Fruit fly (Drosophila melanogaster): Measurements from ENCODE around the gene CG10472.
A peak's percentile ranks its signal among the peaks of the same experiment; 100 is the strongest.

Gene CG10472

dm6 chr3L:6071454-6072189 is 8.9 kb upstream of the CG10472 start, which contains the start of gene CG6602 (continued):
- TF ChIP-seq dm (GFP tag; optimal IDR thresholded peaks at IDR 0.05) (peak; percentile 18), CG16863 (GFP tag; optimal IDR thresholded peaks at IDR 0.05) (no peak), CG8478 (optimal IDR thresholded peaks at IDR 0.05) (no peak), CG11723 (GFP tag; optimal IDR thresholded peaks at IDR 0.05) (peak; percentile 42), abd-A (tag; optimal IDR thresholded peaks at IDR 0.05) (no peak), CG9215 (GFP tag; IDR thresholded peaks at IDR 0.05) (0 out of 2 replicates have a peak, but pooled peaks have one; percentile 25), ATbp (GFP tag; optimal IDR thresholded peaks at IDR 0.05) (peak; percentile 69), CG18764 (GFP tag; optimal IDR thresholded peaks at IDR 0.05) (peak; percentile 71), CG13424 (tag; optimal IDR thresholded peaks at IDR 0.05) (peak; percentile 16), CG10209 (GFP tag; optimal IDR thresholded peaks at IDR 0.05) (peak; percentile 73), gro (GFP tag; optimal IDR thresholded peaks at IDR 0.05) (peak; percentile 37), Bteb2 (GFP tag; optimal IDR thresholded peaks at IDR 0.05) (peak; percentile 5), nau (GFP tag; optimal IDR thresholded peaks at IDR 0.05) (no peak), CG8388 (GFP tag; optimal IDR thresholded peaks at IDR 0.05) (peak; percentile 32), cwo (GFP tag; optimal IDR thresholded peaks at IDR 0.05) (no peak), vfl (GFP tag; optimal IDR thresholded peaks at IDR 0.05) (no peak), crp (GFP tag; optimal IDR thresholded peaks at IDR 0.05) (peak in 1 of 2 experiments; percentile 13), kah (GFP tag; optimal IDR thresholded peaks at IDR 0.05) (peak; percentile 26), twi (tag; optimal IDR thresholded peaks at IDR 0.05) (no peak), HmgZ (tag; optimal IDR thresholded peaks at IDR 0.05) (peak; percentile 37), CG18262 (tag; optimal IDR thresholded peaks at IDR 0.05) (peak; percentile 53), CTCF (GFP tag; optimal IDR thresholded peaks at IDR 0.05) (peak; percentile 83), cas (GFP tag; IDR thresholded peaks at IDR 0.05) (peak; percentile 69), pros (GFP tag; optimal IDR thresholded peaks at IDR 0.05) (no peak), pho (GFP tag; optimal IDR thresholded peaks at IDR 0.05) (no peak), Elba2 (GFP tag; optimal IDR thresholded peaks at IDR 0.05) (no peak), Sox100B (GFP tag; optimal IDR thresholded peaks at IDR 0.05) (peak; percentile 75), CG2712 (tag; optimal IDR thresholded peaks at IDR 0.05) (no peak), rib (GFP tag; IDR thresholded peaks at IDR 0.05) (peak; percentile 40; the same call in 1 of the 2 replicates), Hr39 (optimal IDR thresholded peaks at IDR 0.05) (no peak), Dek (tag; optimal IDR thresholded peaks at IDR 0.05) (peak; percentile 21), Hmr (GFP tag; optimal IDR thresholded peaks at IDR 0.05) (peak; percentile 82), CG12659 (GFP tag; optimal IDR thresholded peaks at IDR 0.05) (peak; percentile 56), Fer1 (GFP tag; optimal IDR thresholded peaks at IDR 0.05) (peak; percentile 84), HHEX (GFP tag; optimal IDR thresholded peaks at IDR 0.05) (peak; percentile 85), dati (GFP tag; IDR thresholded peaks at IDR 0.05) (peak; percentile 71), oc (tag; optimal IDR thresholded peaks at IDR 0.05) (no peak), br (optimal IDR thresholded peaks at IDR 0.05) (no peak), CG15011 (GFP tag; optimal IDR thresholded peaks at IDR 0.05) (peak; percentile 60), gcm (GFP tag; optimal IDR thresholded peaks at IDR 0.05) (no peak), CG11085 (GFP tag; IDR thresholded peaks at IDR 0.05) (peak; percentile 87), TFAM (GFP tag; optimal IDR thresholded peaks at IDR 0.05) (peak; percentile 14), grn (GFP tag; optimal IDR thresholded peaks at IDR 0.05) (peak; percentile 37), CG7372 (GFP tag; IDR thresholded peaks at IDR 0.05) (peak; percentile 80), CG15514 (GFP tag; optimal IDR thresholded peaks at IDR 0.05) (peak; percentile 82), CG6791 (GFP tag; IDR thresholded peaks at IDR 0.05; ENCODE audit: partially characterized antibody) (no peak), CG12236 (GFP tag; optimal IDR thresholded peaks at IDR 0.05) (no peak), fd102C (GFP tag; optimal IDR thresholded peaks at IDR 0.05) (peak; percentile 10), HLHmδ (GFP tag; optimal IDR thresholded peaks at IDR 0.05) (no peak), Atf3 (GFP tag; optimal IDR thresholded peaks at IDR 0.05) (no peak)

Measured in whole organism, embryonic.